Fruit fly (Drosophila melanogaster) whole organism, embryonic: ENCODE results near the gene Ldsdh1.

Experiments used
- Aef1 ChIP-seq: fragments of 200-800 bp; sonication (Bioruptor generic); IDR thresholded peaks from 3 replicates; pipeline ENCODE4 v1.3.6; 2022; ENCODE audit warnings: missing biosample characterization, missing genetic modification characterization
- Blimp-1 ChIP-seq: fragments of 200-800 bp; sonication (Bioruptor generic); optimal IDR thresholded peaks from 3 replicates; lab custom pipeline; 2018; ENCODE audit warnings: missing biosample characterization, missing genetic modification characterization, mild to moderate bottlenecking, moderate library complexity, missing genetic modification reagents
- CG10959 ChIP-seq: fragments of 200-800 bp; sonication (Bioruptor generic); IDR thresholded peaks from 2 replicates; pipeline ENCODE4 v1.3.6; 2022; ENCODE audit warnings: missing biosample characterization, missing genetic modification characterization
- CG12104 ChIP-seq: fragments of 200-800 bp; sonication (Bioruptor generic); optimal IDR thresholded peaks from 3 replicates; lab custom pipeline; 2016; ENCODE audit warnings: missing biosample characterization, missing genetic modification characterization
- CG12391 ChIP-seq: fragments of 200-800 bp; sonication (Bioruptor generic); optimal IDR thresholded peaks from 3 replicates; lab custom pipeline; 2018; ENCODE audit warnings: missing biosample characterization, mild to moderate bottlenecking, missing genetic modification characterization, moderate library complexity
- CG1602 ChIP-seq: fragments of 200-800 bp; sonication (Bioruptor generic); optimal IDR thresholded peaks from 3 replicates; lab custom pipeline; 2016; ENCODE audit warnings: missing biosample characterization, missing genetic modification characterization
- CG1647 ChIP-seq: fragments of 200-800 bp; sonication (Bioruptor generic); optimal IDR thresholded peaks from 3 replicates; lab custom pipeline; 2016; ENCODE audit warnings: missing biosample characterization, missing genetic modification characterization
- CG17361 ChIP-seq: fragments of 200-800 bp; sonication (Bioruptor generic); IDR thresholded peaks from 3 replicates; pipeline ENCODE4 v1.3.6; 2022; ENCODE audit warnings: missing biosample characterization, missing genetic modification characterization
- CG1832 ChIP-seq: fragments of 200-800 bp; sonication (Bioruptor generic); optimal IDR thresholded peaks from 2 replicates; lab custom pipeline; 2017; ENCODE audit warnings: missing biosample characterization, mild to moderate bottlenecking, missing genetic modification characterization, inconsistent platforms
- CG18476 ChIP-seq: fragments of 200-800 bp; sonication (Bioruptor generic); optimal IDR thresholded peaks from 2 replicates; lab custom pipeline; 2016; ENCODE audit warnings: missing biosample characterization, mild to moderate bottlenecking, missing genetic modification characterization
- CG2202 ChIP-seq: fragments of 200-800 bp; sonication (Bioruptor generic); optimal IDR thresholded peaks from 2 replicates; lab custom pipeline; 2018; ENCODE audit warnings: missing biosample characterization, mild to moderate bottlenecking, missing genetic modification characterization
- CG2875 ChIP-seq: fragments of 200-800 bp; sonication (Bioruptor generic); optimal IDR thresholded peaks from 2 replicates; lab custom pipeline; 2017; ENCODE audit warnings: missing biosample characterization, mild to moderate bottlenecking, missing genetic modification characterization, missing genetic modification reagents
- CG30403 ChIP-seq: fragments of 200-800 bp; sonication (Bioruptor generic); optimal IDR thresholded peaks from 3 replicates; lab custom pipeline; 2016; ENCODE audit warnings: missing biosample characterization, missing genetic modification characterization
- CG32532 ChIP-seq: fragments of 200-800 bp; sonication (Bioruptor generic); IDR thresholded peaks from 2 replicates; pipeline ENCODE4 v1.3.6; 2022; ENCODE audit warnings: missing biosample characterization, missing genetic modification characterization
- CG34422 ChIP-seq: fragments of 200-800 bp; sonication (Bioruptor generic); IDR thresholded peaks from 3 replicates; pipeline ENCODE4 v1.3.6; 2022; ENCODE audit warnings: missing biosample characterization, missing genetic modification characterization
- CG3995 ChIP-seq: fragments of 200-800 bp; sonication (Bioruptor generic); optimal IDR thresholded peaks from 3 replicates; lab custom pipeline; 2016; ENCODE audit warnings: missing biosample characterization, missing genetic modification characterization
- CG42726 ChIP-seq: fragments of 200-800 bp; sonication (Bioruptor generic); IDR thresholded peaks from 2 replicates; pipeline ENCODE4 v1.3.6; 2022; ENCODE audit warnings: missing biosample characterization, missing genetic modification characterization; ENCODE audit not compliant: partially characterized antibody
- CG6813 ChIP-seq: fragments of 200-800 bp; sonication (Bioruptor generic); optimal IDR thresholded peaks from 2 replicates; lab custom pipeline; 2017; ENCODE audit warnings: missing biosample characterization, missing genetic modification characterization, mild to moderate bottlenecking, moderate library complexity, missing genetic modification reagents
- CG7987 ChIP-seq: fragments of 200-800 bp; sonication (Bioruptor generic); optimal IDR thresholded peaks from 2 replicates; lab custom pipeline; 2018; ENCODE audit warnings: missing biosample characterization, mild to moderate bottlenecking, missing genetic modification characterization, moderate library complexity
- CG9797 ChIP-seq: fragments of 200-800 bp; sonication (Bioruptor generic); optimal IDR thresholded peaks from 3 replicates; lab custom pipeline; 2018; ENCODE audit warnings: missing biosample characterization, mild to moderate bottlenecking, missing genetic modification characterization
- Doc2 ChIP-seq: fragments of 200-800 bp; sonication (Bioruptor generic); IDR thresholded peaks from 2 replicates; pipeline ENCODE4 v1.3.6; 2022; ENCODE audit warnings: missing biosample characterization, missing genetic modification characterization
- Doc3 ChIP-seq: fragments of 200-800 bp; sonication (Bioruptor generic); IDR thresholded peaks from 3 replicates; pipeline ENCODE4 v1.3.6; 2022; ENCODE audit warnings: missing biosample characterization, missing genetic modification characterization; ENCODE audit not compliant: partially characterized antibody
- Dp ChIP-seq: fragments of 200-800 bp; sonication (Bioruptor generic); optimal IDR thresholded peaks from 2 replicates; lab custom pipeline; 2018; ENCODE audit warnings: missing biosample characterization, mild to moderate bottlenecking, missing genetic modification characterization, moderate library complexity
- H15 ChIP-seq: fragments of 200-800 bp; sonication (Bioruptor generic); IDR thresholded peaks from 3 replicates; pipeline ENCODE4 v1.3.6; 2022; ENCODE audit warnings: missing biosample characterization, missing genetic modification characterization
- Kr ChIP-seq: fragments of 200-800 bp; sonication (Bioruptor generic); optimal IDR thresholded peaks from 2 replicates; lab custom pipeline; 2017; ENCODE audit warnings: missing biosample characterization, mild to moderate bottlenecking, missing genetic modification characterization
- Max ChIP-seq: fragments of 200-800 bp; sonication (Bioruptor generic); optimal IDR thresholded peaks from 2 replicates; lab custom pipeline; 2016; ENCODE audit warnings: missing biosample characterization, mild to moderate bottlenecking, missing genetic modification characterization
- Opbp ChIP-seq: fragments of 200-800 bp; sonication (Bioruptor generic); IDR thresholded peaks from 3 replicates; pipeline ENCODE4 v1.3.6; 2022; ENCODE audit warnings: missing biosample characterization, missing genetic modification characterization; ENCODE audit not compliant: partially characterized antibody
- PHDP ChIP-seq: fragments of 200-800 bp; sonication (Bioruptor generic); optimal IDR thresholded peaks from 3 replicates; lab custom pipeline; 2018; ENCODE audit warnings: missing biosample characterization, mild to moderate bottlenecking, missing genetic modification characterization, moderate library complexity
- YL-1 ChIP-seq: fragments of 200-800 bp; sonication (Bioruptor generic); optimal IDR thresholded peaks from 3 replicates; lab custom pipeline; 2017; ENCODE audit warnings: missing biosample characterization, mild to moderate bottlenecking, missing genetic modification characterization
- bbx ChIP-seq: fragments of 200-800 bp; sonication (Bioruptor generic); IDR thresholded peaks from 2 replicates; pipeline ENCODE4 v1.3.6; 2022; ENCODE audit warnings: missing biosample characterization, missing genetic modification characterization; ENCODE audit not compliant: partially characterized antibody
- br ChIP-seq: fragments of >200 bp; optimal IDR thresholded peaks from 2 replicates; lab custom pipeline; 2017
- cas ChIP-seq: fragments of 200-800 bp; sonication (Bioruptor generic); IDR thresholded peaks from 2 replicates; pipeline ENCODE4 v1.3.6; 2022; ENCODE audit warnings: missing biosample characterization, missing genetic modification characterization
- ci ChIP-seq: fragments of 200-800 bp; sonication (Bioruptor generic); IDR thresholded peaks from 3 replicates; pipeline ENCODE4 v1.3.6; 2022; ENCODE audit warnings: missing biosample characterization, missing genetic modification characterization
- crp ChIP-seq, 2 experiments: fragments of 200-800 bp; sonication (Bioruptor generic); optimal IDR thresholded peaks; 2 replicates in 1 of 2; 3 replicates in 1 of 2; lab custom pipeline; 2017; ENCODE audit warnings: missing biosample characterization in 2 of 2, missing genetic modification characterization in 2 of 2, mild to moderate bottlenecking in 1 of 2, moderate library complexity in 1 of 2
- dati ChIP-seq: fragments of 200-800 bp; sonication (Bioruptor generic); IDR thresholded peaks from 2 replicates; pipeline ENCODE4 v1.3.6; 2022; ENCODE audit warnings: missing biosample characterization, missing genetic modification characterization
- disco-r ChIP-seq: fragments of 200-800 bp; sonication (Bioruptor generic); optimal IDR thresholded peaks from 2 replicates; lab custom pipeline; 2016; ENCODE audit warnings: missing biosample characterization, missing genetic modification characterization
- esg ChIP-seq: fragments of 200-800 bp; sonication (Bioruptor generic); conservative IDR thresholded peaks from 2 replicates; pipeline ENCODE4 v1.3.6; 2022; ENCODE audit warnings: missing biosample characterization, missing genetic modification characterization
- gcm ChIP-seq: fragments of 200-800 bp; sonication (Bioruptor generic); optimal IDR thresholded peaks from 2 replicates; lab custom pipeline; 2019; ENCODE audit warnings: missing biosample characterization, mild to moderate bottlenecking, missing genetic modification characterization, moderate library complexity
- hbn ChIP-seq: fragments of 200-800 bp; sonication (Bioruptor generic); IDR thresholded peaks from 2 replicates; pipeline ENCODE4 v1.3.6; 2022; ENCODE audit warnings: missing biosample characterization, missing genetic modification characterization; ENCODE audit not compliant: partially characterized antibody
- hkb ChIP-seq, 2 experiments: fragments of 200-800 bp in 1 of 2; fragments of >200 bp in 1 of 2; sonication (Bioruptor generic) in 1 of 2; IDR thresholded peaks in 1 of 2; optimal IDR thresholded peaks in 1 of 2; 2 replicates each; pipeline versions ENCODE4 v1.3.6 to Lab custom; 2017 to 2022; ENCODE audit warnings: missing biosample characterization in 1 of 2, missing genetic modification characterization in 1 of 2
- inv ChIP-seq: fragments of 200-800 bp; sonication (Bioruptor generic); IDR thresholded peaks from 2 replicates; pipeline ENCODE4 v1.3.6; 2022; ENCODE audit warnings: missing biosample characterization, missing genetic modification characterization; ENCODE audit not compliant: partially characterized antibody
- jigr1 ChIP-seq: fragments of 200-800 bp; sonication (Bioruptor generic); IDR thresholded peaks from 3 replicates; pipeline ENCODE4 v1.3.6; 2022; ENCODE audit warnings: missing biosample characterization, missing genetic modification characterization
- klu ChIP-seq: fragments of 200-800 bp; sonication (Bioruptor generic); IDR thresholded peaks from 2 replicates; pipeline ENCODE4 v1.3.6; 2022; ENCODE audit warnings: missing biosample characterization, missing genetic modification characterization
- luna ChIP-seq: fragments of 200-800 bp; sonication (Bioruptor generic); optimal IDR thresholded peaks from 2 replicates; lab custom pipeline; 2016; ENCODE audit warnings: missing biosample characterization, missing genetic modification characterization
- pum ChIP-seq: fragments of 200-800 bp; sonication (Bioruptor generic); optimal IDR thresholded peaks from 2 replicates; lab custom pipeline; 2016; ENCODE audit warnings: missing biosample characterization, missing genetic modification characterization
- scrt ChIP-seq: fragments of 200-800 bp; sonication (Bioruptor generic); optimal IDR thresholded peaks from 2 replicates; lab custom pipeline; 2018; ENCODE audit warnings: missing biosample characterization, mild to moderate bottlenecking, missing genetic modification characterization, moderate library complexity
- sens-2 ChIP-seq: fragments of 200-800 bp; sonication (Bioruptor generic); IDR thresholded peaks from 2 replicates; pipeline ENCODE4 v1.3.6; 2022; ENCODE audit warnings: missing biosample characterization, missing genetic modification characterization
- shn ChIP-seq: fragments of 200-800 bp; sonication (Bioruptor generic); optimal IDR thresholded peaks from 3 replicates; lab custom pipeline; 2016; ENCODE audit warnings: missing biosample characterization, missing genetic modification characterization
- slbo ChIP-seq: fragments of 200-800 bp; sonication (Bioruptor generic); IDR thresholded peaks from 2 replicates; pipeline ENCODE4 v1.3.6; 2022; ENCODE audit warnings: missing biosample characterization, missing genetic modification characterization
- stc ChIP-seq: fragments of 200-800 bp; sonication (Bioruptor generic); IDR thresholded peaks from 2 replicates; pipeline ENCODE4 v1.3.6; 2022; ENCODE audit warnings: missing biosample characterization, missing genetic modification characterization
- tgo ChIP-seq: fragments of 200-800 bp; sonication (Bioruptor generic); IDR thresholded peaks from 3 replicates; pipeline ENCODE4 v1.3.6; 2022; ENCODE audit warnings: missing biosample characterization, missing genetic modification characterization

Ldsdh1 gene

dm6 chrX:8120939-8121338 lies 39.5 kb upstream of the Ldsdh1 start, which contains the start of gene CG2260 (continued):
- no peak for TF ChIP-seq sens-2 (GFP tag; lab: Robert Waterston, UW)
- no peak for TF ChIP-seq klu (GFP tag; lab: Robert Waterston, UW)
- TF ChIP-seq inv (GFP tag; lab: Robert Waterston, UW), result no peak
- peak; percentile 41 to 91 for TF ChIP-seq crp (GFP tag; optimal IDR thresholded peaks at IDR 0.05; lab: Kevin White, UChicago)
- no peak for TF ChIP-seq hkb (optimal IDR thresholded peaks at IDR 0.05; lab: Kevin White, UChicago)
- TF ChIP-seq hkb (GFP tag; IDR thresholded peaks at IDR 0.05; lab: Robert Waterston, UW), result no peak
- no peak for TF ChIP-seq stc (GFP tag; lab: Robert Waterston, UW)
- TF ChIP-seq Opbp (GFP tag; lab: Robert Waterston, UW), result peak; percentile 11; the same call in 1 of the 3 replicates
- no peak for TF ChIP-seq Kr (GFP tag; lab: Kevin White, UChicago)
- TF ChIP-seq CG2202 (tag; lab: Kevin White, UChicago), result no peak
- TF ChIP-seq CG1602 (GFP tag; lab: Kevin White, UChicago), result no peak
- TF ChIP-seq CG12104, result no peak
- peak; percentile 57 for TF ChIP-seq Max (GFP tag; lab: Kevin White, UChicago)
- no peak for TF ChIP-seq CG12391 (tag; lab: Kevin White, UChicago)
- TF ChIP-seq CG2875 (GFP tag; lab: Kevin White, UChicago), result no peak
- TF ChIP-seq CG6813, result no peak
- TF ChIP-seq CG30403 (GFP tag; lab: Kevin White, UChicago), result no peak
- TF ChIP-seq esg (GFP tag; lab: Robert Waterston, UW), result no peak
- no peak for TF ChIP-seq cas (GFP tag; lab: Robert Waterston, UW)
- no peak for TF ChIP-seq pum
- no peak for TF ChIP-seq CG3995
- no peak for TF ChIP-seq CG1832
- no peak for TF ChIP-seq CG42726 (GFP tag; lab: Robert Waterston, UW)
- no peak for TF ChIP-seq Doc2
- no peak for TF ChIP-seq CG17361 (GFP tag; lab: Robert Waterston, UW)
- TF ChIP-seq CG1647 (GFP tag; lab: Kevin White, UChicago), result no peak
- TF ChIP-seq gcm, result no peak
- TF ChIP-seq luna, result no peak
- no peak for TF ChIP-seq Aef1 (GFP tag; lab: Robert Waterston, UW)
- no peak for TF ChIP-seq CG32532 (GFP tag; lab: Robert Waterston, UW)
- no peak for TF ChIP-seq slbo
- TF ChIP-seq shn (GFP tag; lab: Kevin White, UChicago), result no peak
- TF ChIP-seq hbn (GFP tag; lab: Robert Waterston, UW), result peak; percentile 20; the same call in 1 of the 2 replicates
- TF ChIP-seq ci (GFP tag; lab: Robert Waterston, UW), result no peak
- no peak for TF ChIP-seq jigr1
- no peak for TF ChIP-seq CG18476 (GFP tag; lab: Kevin White, UChicago)
- peak; percentile 92 for TF ChIP-seq Dp (GFP tag; lab: Kevin White, UChicago)
- no peak for TF ChIP-seq Doc3 (GFP tag; lab: Robert Waterston, UW)
- TF ChIP-seq bbx, result no peak
- no peak for TF ChIP-seq disco-r (GFP tag; lab: Kevin White, UChicago)
- no peak for TF ChIP-seq CG10959 (GFP tag; lab: Robert Waterston, UW)
- TF ChIP-seq CG9797, result peak; percentile 74
- TF ChIP-seq CG7987, result no peak
- no peak for TF ChIP-seq tgo (GFP tag; lab: Robert Waterston, UW)
- TF ChIP-seq PHDP (tag; lab: Kevin White, UChicago), result no peak
- no peak for TF ChIP-seq Blimp-1
- TF ChIP-seq CG34422 (GFP tag; lab: Robert Waterston, UW), result no peak
- TF ChIP-seq br, result no peak
- TF ChIP-seq H15 (GFP tag; lab: Robert Waterston, UW), result no peak
- peak; percentile 20 for TF ChIP-seq scrt (GFP tag; lab: Kevin White, UChicago)
- TF ChIP-seq YL-1 (GFP tag; lab: Kevin White, UChicago), result peak; percentile 6
- TF ChIP-seq dati (GFP tag; lab: Robert Waterston, UW), result no peak
